Worm (Caenorhabditis elegans) whole organism, L4 larva: ENCODE measurements around the gene F53A9.7.

Source experiments
- D1046.2 ChIP-seq: fragments of 200-800 bp; sonication (Bioruptor generic); IDR thresholded peaks from 2 replicates; pipeline ENCODE4 v1.3.6; 2022; ENCODE audit warnings: missing genetic modification characterization, missing compliant biosample characterization
- F10B5.3 ChIP-seq: sonication (generic microtip); optimal IDR thresholded peaks from 2 replicates; lab custom pipeline; 2016; ENCODE audit warnings: mild to moderate bottlenecking, missing genetic modification characterization, missing compliant biosample characterization
- F37D6.2 ChIP-seq: sonication (generic microtip); optimal IDR thresholded peaks from 2 replicates; lab custom pipeline; 2016; ENCODE audit warnings: mild to moderate bottlenecking, missing genetic modification characterization, missing compliant biosample characterization
- F44E2.7 ChIP-seq: fragments of 200-800 bp; sonication (Bioruptor generic); IDR thresholded peaks from 2 replicates; pipeline ENCODE4 v2.1.2; 2022; ENCODE audit warnings: missing genetic modification characterization, missing compliant biosample characterization
- F49E8.2 ChIP-seq: sonication (generic microtip); optimal IDR thresholded peaks from 2 replicates; lab custom pipeline; 2016; ENCODE audit warnings: missing compliant biosample characterization, mild to moderate bottlenecking, missing genetic modification characterization, borderline replicate concordance
- T20F7.1 ChIP-seq: fragments of 200-800 bp; sonication (Bioruptor generic); optimal IDR thresholded peaks from 2 replicates; lab custom pipeline; 2018; ENCODE audit warnings: mild to moderate bottlenecking, missing genetic modification characterization, missing compliant biosample characterization
- T26A8.4 ChIP-seq: fragments of 200-800 bp; sonication (Bioruptor generic); IDR thresholded peaks from 2 replicates; pipeline ENCODE4 v1.3.6; 2022; ENCODE audit warnings: missing genetic modification characterization, missing compliant biosample characterization
- Y5F2A.4 ChIP-seq: fragments of 200-800 bp; sonication (Bioruptor generic); optimal IDR thresholded peaks from 2 replicates; lab custom pipeline; 2018; ENCODE audit warnings: mild to moderate bottlenecking, missing genetic modification characterization, missing compliant biosample characterization
- Y75B8A.6 ChIP-seq: fragments of 200-800 bp; sonication (Bioruptor generic); IDR thresholded peaks from 2 replicates; pipeline ENCODE4 v1.3.6; 2022; ENCODE audit warnings: missing genetic modification reagents, missing genetic modification characterization, missing compliant biosample characterization
- ZK337.2 ChIP-seq: fragments of 200-800 bp; sonication (Bioruptor generic); IDR thresholded peaks from 2 replicates; pipeline ENCODE4 v1.3.6; 2022; ENCODE audit warnings: missing genetic modification reagents, missing genetic modification characterization, missing compliant biosample characterization
- aha-1 ChIP-seq: fragments of 150-350 bp; peaks from one replicate; lab custom pipeline; 2014; ENCODE audit warnings: missing biosample characterization, missing genetic modification characterization
- aly-2 ChIP-seq: sonication (generic microtip); optimal IDR thresholded peaks from 2 replicates; lab custom pipeline; 2018; ENCODE audit warnings: missing biosample characterization, missing genetic modification characterization
- ama-1 ChIP-seq: fragments of 150-350 bp; optimal IDR thresholded peaks from 2 replicates; lab custom pipeline; 2014; ENCODE audit warnings: inconsistent platforms, mixed read lengths
- arid-1 ChIP-seq: fragments of 200-800 bp; sonication (Bioruptor generic); conservative IDR thresholded peaks from 2 replicates; pipeline ENCODE4 v1.3.6; 2022; ENCODE audit warnings: missing genetic modification reagents, missing genetic modification characterization, missing compliant biosample characterization
- daf-16 ChIP-seq, 3 experiments: sonication (generic microtip); optimal IDR thresholded peaks; 2 replicates each; lab custom pipeline; 2016 to 2017; ENCODE audit warnings: missing genetic modification characterization in 3 of 3, missing genetic modification reagents in 3 of 3, mild to moderate bottlenecking in 2 of 3, missing compliant biosample characterization in 2 of 3, missing biosample characterization in 1 of 3, moderate library complexity in 1 of 3
- daf-19 ChIP-seq: fragments of 200-800 bp; sonication (Bioruptor generic); conservative IDR thresholded peaks from 2 replicates; pipeline ENCODE4 v1.3.6; 2022; ENCODE audit warnings: missing genetic modification characterization, missing compliant biosample characterization
- dmd-6 ChIP-seq: fragments of 200-800 bp; sonication (Bioruptor generic); IDR thresholded peaks from 2 replicates; pipeline ENCODE4 v1.3.6; 2022; ENCODE audit warnings: missing genetic modification reagents, missing genetic modification characterization, missing compliant biosample characterization
- dmd-8 ChIP-seq: fragments of 200-800 bp; sonication (Bioruptor generic); IDR thresholded peaks from 2 replicates; pipeline ENCODE4 v1.3.6; 2022; ENCODE audit warnings: missing genetic modification characterization, missing compliant biosample characterization
- dpl-1 ChIP-seq: fragments of 150-350 bp; optimal IDR thresholded peaks from 2 replicates; lab custom pipeline; 2014; ENCODE audit warnings: missing biosample characterization, missing genetic modification reagents, missing genetic modification characterization
- dve-1 ChIP-seq: sonication (generic microtip); optimal IDR thresholded peaks from 2 replicates; lab custom pipeline; 2017; ENCODE audit warnings: antibody characterized with exemption, mild to moderate bottlenecking, missing genetic modification characterization, missing compliant biosample characterization; ENCODE audit not compliant: insufficient read depth
- fos-1 ChIP-seq: fragments of 150-350 bp; optimal IDR thresholded peaks from 2 replicates; lab custom pipeline; 2014; ENCODE audit warnings: missing biosample characterization, missing genetic modification characterization
- gei-8 ChIP-seq: fragments of 200-800 bp; sonication (Bioruptor generic); optimal IDR thresholded peaks from 2 replicates; lab custom pipeline; 2018; ENCODE audit warnings: mild to moderate bottlenecking, missing genetic modification characterization, missing compliant biosample characterization
- hif-1 ChIP-seq, 2 experiments: sonication (generic microtip); optimal IDR thresholded peaks; 2 replicates each; lab custom pipeline; 2016 to 2017; ENCODE audit warnings: missing compliant biosample characterization in 2 of 2, missing genetic modification characterization in 2 of 2, missing genetic modification reagents in 2 of 2, missing genotype in 2 of 2, mild to moderate bottlenecking in 1 of 2
- lin-13 ChIP-seq: fragments of 150-350 bp; optimal IDR thresholded peaks from 2 replicates; lab custom pipeline; 2014; ENCODE audit warnings: missing biosample characterization, missing genetic modification reagents, missing genetic modification characterization
- madf-5 ChIP-seq, 2 experiments: fragments of 200-800 bp; sonication (Bioruptor generic); IDR thresholded peaks; 2 replicates each; pipeline ENCODE4 v1.3.6; 2022; ENCODE audit warnings: missing compliant biosample characterization in 2 of 2, missing genetic modification characterization in 2 of 2
- mxl-2 ChIP-seq: fragments of 200-800 bp; sonication (Bioruptor generic); conservative IDR thresholded peaks from 2 replicates; pipeline ENCODE4 v1.3.6; 2022; ENCODE audit warnings: missing genetic modification reagents, missing genetic modification characterization, missing compliant biosample characterization
- nhr-10 ChIP-seq: fragments of 150-350 bp; optimal IDR thresholded peaks from 2 replicates; lab custom pipeline; 2014; ENCODE audit warnings: missing biosample characterization, missing genetic modification characterization
- nhr-102 ChIP-seq: sonication (generic microtip); optimal IDR thresholded peaks from 2 replicates; lab custom pipeline; 2016; ENCODE audit warnings: mild to moderate bottlenecking, missing genetic modification characterization, moderate library complexity, missing compliant biosample characterization
- nhr-11 ChIP-seq: fragments of 150-350 bp; optimal IDR thresholded peaks from 2 replicates; lab custom pipeline; 2014; ENCODE audit warnings: missing biosample characterization, missing genetic modification characterization
- nhr-111 ChIP-seq: fragments of 200-800 bp; sonication (Bioruptor generic); optimal IDR thresholded peaks from 2 replicates; lab custom pipeline; 2018; ENCODE audit warnings: mild to moderate bottlenecking, missing genetic modification characterization, missing compliant biosample characterization
- nhr-237 ChIP-seq: sonication (generic microtip); optimal IDR thresholded peaks from 2 replicates; lab custom pipeline; 2017; ENCODE audit warnings: missing biosample characterization, missing genetic modification characterization
- nhr-25 ChIP-seq: sonication (generic microtip); optimal IDR thresholded peaks from 2 replicates; lab custom pipeline; 2017; ENCODE audit warnings: missing genetic modification characterization, mild to moderate bottlenecking, missing compliant biosample characterization, antibody characterized with exemption, moderate library complexity, borderline replicate concordance; ENCODE audit not compliant: insufficient read depth
- nhr-28 ChIP-seq: fragments of 150-350 bp; optimal IDR thresholded peaks from 2 replicates; lab custom pipeline; 2014; ENCODE audit warnings: missing biosample characterization, missing genetic modification characterization
- nhr-77 ChIP-seq: fragments of 150-350 bp; optimal IDR thresholded peaks from 2 replicates; lab custom pipeline; 2014; ENCODE audit warnings: missing biosample characterization, missing genetic modification characterization
- pha-4 ChIP-seq, 2 experiments: fragments of 150-350 bp in 1 of 2; fragments of 200-800 bp in 1 of 2; sonication (Bioruptor generic) in 1 of 2; IDR thresholded peaks in 1 of 2; optimal IDR thresholded peaks in 1 of 2; 2 replicates each; pipeline versions ENCODE4 v1.3.6 to Lab custom; 2014 to 2022; ENCODE audit warnings: missing genetic modification characterization in 2 of 2, missing genetic modification reagents in 2 of 2, missing biosample characterization in 1 of 2, missing compliant biosample characterization in 1 of 2
- php-3 ChIP-seq: fragments of 200-800 bp; sonication (Bioruptor generic); IDR thresholded peaks from 2 replicates; pipeline ENCODE4 v1.3.6; 2022; ENCODE audit warnings: missing genetic modification reagents, missing genetic modification characterization, missing compliant biosample characterization
- pqm-1 ChIP-seq: sonication (generic microtip); optimal IDR thresholded peaks from 2 replicates; lab custom pipeline; 2017; ENCODE audit warnings: missing biosample characterization, missing genetic modification characterization
- rbr-2 ChIP-seq: sonication (generic microtip); optimal IDR thresholded peaks from 2 replicates; lab custom pipeline; 2016; ENCODE audit warnings: missing genotype, missing genetic modification characterization, missing compliant biosample characterization
- saeg-2 ChIP-seq: fragments of 200-800 bp; sonication (Bioruptor generic); IDR thresholded peaks from 2 replicates; pipeline ENCODE4 v1.3.6; 2022; ENCODE audit warnings: missing genetic modification reagents, missing genetic modification characterization, missing compliant biosample characterization
- sdz-12 ChIP-seq: fragments of 200-800 bp; sonication (Bioruptor generic); optimal IDR thresholded peaks from 2 replicates; lab custom pipeline; 2018; ENCODE audit warnings: mild to moderate bottlenecking, missing genetic modification characterization, missing compliant biosample characterization
- skn-1 ChIP-seq: fragments of 150-350 bp; optimal IDR thresholded peaks from 2 replicates; lab custom pipeline; 2014; ENCODE audit warnings: missing biosample characterization, missing genetic modification characterization
- snpc-4 ChIP-seq: fragments of 150-350 bp; optimal IDR thresholded peaks from 2 replicates; lab custom pipeline; 2014; ENCODE audit warnings: missing biosample characterization, missing genetic modification characterization
- vab-7 ChIP-seq: fragments of 200-800 bp; sonication (Bioruptor generic); IDR thresholded peaks from 2 replicates; pipeline ENCODE4 v1.3.6; 2022; ENCODE audit warnings: missing genetic modification reagents, missing genetic modification characterization, missing compliant biosample characterization
- zip-2 ChIP-seq: fragments of 150-350 bp; optimal IDR thresholded peaks from 2 replicates; lab custom pipeline; 2014; ENCODE audit warnings: missing biosample characterization, missing genetic modification characterization
- ztf-7 ChIP-seq: fragments of 150-350 bp; optimal IDR thresholded peaks from 2 replicates; lab custom pipeline; 2014; ENCODE audit warnings: missing biosample characterization, missing genetic modification characterization

The F53A9.7 gene

ce11 chrX:8718153-8718552 lies 1.4 kb upstream of the F53A9.7 start:
- TF ChIP-seq Y5F2A.4 (GFP tag; lab: Kevin White, UChicago) = no peak
- TF ChIP-seq gei-8 (GFP tag; lab: Kevin White, UChicago) = no peak
- TF ChIP-seq ama-1 = no peak
- peak; percentile 42 for TF ChIP-seq nhr-28 (tag; lab: Kevin White, UChicago)
- no peak for TF ChIP-seq nhr-10 (tag; lab: Kevin White, UChicago)
- no peak for TF ChIP-seq saeg-2 (GFP tag; lab: Robert Waterston, UW)
- TF ChIP-seq nhr-11 = no peak
- no peak for TF ChIP-seq pqm-1 (tag; lab: Kevin White, UChicago)
- peak; percentile 28; the same call in 1 of the 2 replicates for TF ChIP-seq php-3
- no peak for TF ChIP-seq Y75B8A.6 (GFP tag; lab: Robert Waterston, UW)
- TF ChIP-seq nhr-237 (tag; lab: Kevin White, UChicago) = no peak
- TF ChIP-seq daf-16 (GFP tag; optimal IDR thresholded peaks at IDR 0.05; lab: Kevin White, UChicago) = no peak
- TF ChIP-seq daf-16 (tag; optimal IDR thresholded peaks at IDR 0.05; lab: Kevin White, UChicago) = peak; percentile 71
- no peak for TF ChIP-seq F49E8.2 (tag; lab: Kevin White, UChicago)
- no peak for TF ChIP-seq snpc-4 (tag; lab: Kevin White, UChicago)
- no peak for TF ChIP-seq rbr-2
- TF ChIP-seq nhr-25 (tag; lab: Kevin White, UChicago) = no peak
- no peak for TF ChIP-seq madf-5 (GFP tag; IDR thresholded peaks at IDR 0.05; lab: Robert Waterston, UW)
- TF ChIP-seq fos-1 (tag; lab: Kevin White, UChicago) = peak; percentile 20
- TF ChIP-seq F44E2.7 = no peak
- TF ChIP-seq dpl-1 = no peak
- no peak for TF ChIP-seq vab-7 (GFP tag; lab: Robert Waterston, UW)
- TF ChIP-seq lin-13 (GFP tag; lab: Kevin White, UChicago) = no peak
- peak; percentile 93 for TF ChIP-seq nhr-77
- TF ChIP-seq dve-1 = peak; percentile 69
- TF ChIP-seq skn-1 (tag; lab: Kevin White, UChicago) = no peak
- TF ChIP-seq D1046.2 = no peak
- no peak for TF ChIP-seq dmd-6 (GFP tag; lab: Robert Waterston, UW)
- TF ChIP-seq pha-4 (GFP tag; IDR thresholded peaks at IDR 0.05; lab: Robert Waterston, UW) = 0 out of 2 replicates have a peak, but pooled peaks have one; percentile 13
- TF ChIP-seq pha-4 (tag; optimal IDR thresholded peaks at IDR 0.05; lab: Kevin White, UChicago) = no peak
- TF ChIP-seq daf-19 = no peak
- TF ChIP-seq hif-1 (tag; optimal IDR thresholded peaks at IDR 0.05; lab: Kevin White, UChicago) = no peak
- no peak for TF ChIP-seq sdz-12 (GFP tag; lab: Kevin White, UChicago)
- TF ChIP-seq dmd-8 (GFP tag; lab: Robert Waterston, UW) = no peak
- TF ChIP-seq T26A8.4 (GFP tag; lab: Robert Waterston, UW) = 0 out of 2 replicates have a peak, but pooled peaks have one; percentile 10
- TF ChIP-seq zip-2 (tag; lab: Kevin White, UChicago) = no peak
- TF ChIP-seq aly-2 (tag; lab: Kevin White, UChicago) = no peak
- no peak for TF ChIP-seq nhr-111 (GFP tag; lab: Kevin White, UChicago)
- TF ChIP-seq T20F7.1 (GFP tag; lab: Kevin White, UChicago) = peak; percentile 34
- no peak for TF ChIP-seq ZK337.2 (GFP tag; lab: Robert Waterston, UW)
- TF ChIP-seq F10B5.3 (tag; lab: Kevin White, UChicago) = no peak

ce11 chrX:8714845-8715244 lies 1.9 kb downstream of the F53A9.7 start:
- 0 out of 2 replicates have a peak, but pooled peaks have one; percentile 10 for TF ChIP-seq php-3
- TF ChIP-seq aha-1 (tag; lab: Kevin White, UChicago) = peak; percentile 16
- no peak for TF ChIP-seq mxl-2 (GFP tag; lab: Robert Waterston, UW)
- no peak for TF ChIP-seq nhr-102 (tag; lab: Kevin White, UChicago)
- no peak for TF ChIP-seq dmd-8 (GFP tag; lab: Robert Waterston, UW)
- TF ChIP-seq ztf-7 (tag; lab: Kevin White, UChicago) = no peak
- no peak for TF ChIP-seq arid-1 (GFP tag; lab: Robert Waterston, UW)
- TF ChIP-seq daf-16 (GFP tag; optimal IDR thresholded peaks at IDR 0.05; lab: Kevin White, UChicago) = no peak
- TF ChIP-seq daf-16 (tag; optimal IDR thresholded peaks at IDR 0.05; lab: Kevin White, UChicago) = peak; percentile 66
- no peak for TF ChIP-seq F37D6.2
- TF ChIP-seq dmd-6 (GFP tag; lab: Robert Waterston, UW) = peak; percentile 42
- peak; percentile 42 for TF ChIP-seq dve-1
- no peak for TF ChIP-seq F10B5.3 (tag; lab: Kevin White, UChicago)
